Worm (Caenorhabditis elegans) whole organism, L1 larva: Measurements from ENCODE around the gene F52B11.5.

Source experiments
- ces-1 ChIP-seq: fragments of 150-350 bp; optimal IDR thresholded peaks from 2 replicates; lab custom pipeline; 2014; ENCODE audit warnings: missing biosample characterization, missing genetic modification reagents, missing genetic modification characterization
- tbx-2 ChIP-seq: sonication (generic microtip); optimal IDR thresholded peaks from 2 replicates; lab custom pipeline; 2016; ENCODE audit warnings: missing genetic modification characterization, missing compliant biosample characterization

Gene F52B11.5

ce11 chrIV:14060612-14061011, 42.4 kb downstream of the F52B11.5 start, which contains the start of gene Y37A1B.4:
TSS of gene Y37A1B.4 (minus strand) at chrIV:14060712.
- TF ChIP-seq tbx-2 (tag; lab: Kevin White, UChicago) (no peak), ces-1 (no peak)
